Fruit fly (Drosophila melanogaster) whole organism, adult: ENCODE data around the gene Tmtc4.

Experiments
- Clk ChIP-seq: fragments of 200-800 bp; sonication (Bioruptor generic); optimal IDR thresholded peaks from 2 replicates; lab custom pipeline; 2017; ENCODE audit warnings: missing biosample characterization, missing genetic modification characterization
- cic ChIP-seq: fragments of 200-800 bp; sonication (Bioruptor generic); optimal IDR thresholded peaks from 2 replicates; lab custom pipeline; 2017; ENCODE audit warnings: missing biosample characterization, mild to moderate bottlenecking, missing genetic modification characterization, moderate library complexity
- cnc ChIP-seq, 2 experiments: fragments of >200 bp; optimal IDR thresholded peaks; 2 replicates each; lab custom pipeline; 2017
- ovo ChIP-seq: fragments of 200-800 bp; sonication (Bioruptor generic); optimal IDR thresholded peaks from 2 replicates; lab custom pipeline; 2016; ENCODE audit warnings: missing biosample characterization, missing genetic modification characterization
- tj ChIP-seq: fragments of 200-800 bp; sonication (Bioruptor generic); optimal IDR thresholded peaks from 3 replicates; lab custom pipeline; 2017; ENCODE audit warnings: missing biosample characterization, mild to moderate bottlenecking, missing genetic modification characterization, moderate library complexity

DNA sequence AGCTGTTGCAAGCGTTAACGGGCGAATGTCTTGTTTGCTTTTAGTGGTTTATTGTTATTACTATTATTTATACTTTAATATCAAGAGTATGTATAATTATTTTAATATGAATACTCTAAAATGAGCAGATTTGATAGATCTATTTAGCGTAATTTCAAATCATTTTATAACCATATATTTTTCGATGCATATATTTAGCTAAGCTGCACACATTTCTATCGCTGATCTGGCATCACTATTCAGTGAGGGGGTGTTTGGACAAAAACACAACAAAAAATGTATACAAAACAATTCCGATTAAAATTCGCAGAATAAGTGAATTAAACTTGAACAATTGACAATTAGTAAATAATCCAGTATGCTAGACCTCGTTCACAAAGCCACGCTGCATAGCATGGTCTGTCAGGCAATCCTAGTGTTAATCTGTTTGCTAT is at the start of gene Tmtc4, which contains the start of gene Trs33:
- TF ChIP-seq cic (GFP tag; lab: Kevin White, UChicago), result peak; percentile 27
- no peak for TF ChIP-seq cnc (optimal IDR thresholded peaks at IDR 0.05; lab: Kevin White, UChicago)
- no peak for TF ChIP-seq Clk (GFP tag; lab: Kevin White, UChicago)
- peak; percentile 40 for TF ChIP-seq tj (GFP tag; lab: Kevin White, UChicago)
- TF ChIP-seq ovo (GFP tag; lab: Kevin White, UChicago), result no peak
